Worm (Caenorhabditis elegans) whole organism, L4 larva: ENCODE data around the gene F25B4.4.
A peak's percentile ranks its signal among the peaks of the same experiment; 100 is the strongest.
"Not testable (repeated sequence)": the region's sequence is repeated elsewhere in the genome, so short reads cannot be mapped to it uniquely, and the experiment has no call there.

Experiments used
- F10B5.3 ChIP-seq: sonication (generic microtip); optimal IDR thresholded peaks from 2 replicates; lab custom pipeline; 2016; ENCODE audit warnings: mild to moderate bottlenecking, missing genetic modification characterization, missing compliant biosample characterization
- F44E2.7 ChIP-seq: fragments of 200-800 bp; sonication (Bioruptor generic); IDR thresholded peaks from 2 replicates; pipeline ENCODE4 v2.1.2; 2022; ENCODE audit warnings: missing genetic modification characterization, missing compliant biosample characterization
- Y105C5A.15 ChIP-seq: fragments of 200-800 bp; sonication (Bioruptor generic); IDR thresholded peaks from 2 replicates; pipeline ENCODE4 v1.3.6; 2022; ENCODE audit warnings: missing genetic modification characterization, missing compliant biosample characterization
- Y48G9A.11 ChIP-seq: fragments of 200-800 bp; sonication (Bioruptor generic); IDR thresholded peaks from 2 replicates; pipeline ENCODE4 v1.3.6; 2022; ENCODE audit warnings: missing genetic modification reagents, missing genetic modification characterization, missing compliant biosample characterization
- Y75B8A.6 ChIP-seq: fragments of 200-800 bp; sonication (Bioruptor generic); IDR thresholded peaks from 2 replicates; pipeline ENCODE4 v1.3.6; 2022; ENCODE audit warnings: missing genetic modification reagents, missing genetic modification characterization, missing compliant biosample characterization
- ZK337.2 ChIP-seq: fragments of 200-800 bp; sonication (Bioruptor generic); IDR thresholded peaks from 2 replicates; pipeline ENCODE4 v1.3.6; 2022; ENCODE audit warnings: missing genetic modification reagents, missing genetic modification characterization, missing compliant biosample characterization
- aha-1 ChIP-seq: fragments of 150-350 bp; peaks from one replicate; lab custom pipeline; 2014; ENCODE audit warnings: missing biosample characterization, missing genetic modification characterization
- attf-4 ChIP-seq: sonication (generic microtip); optimal IDR thresholded peaks from 3 replicates; lab custom pipeline; 2017; ENCODE audit warnings: missing biosample characterization, missing genetic modification characterization
- ces-1 ChIP-seq: fragments of 150-350 bp; sonication (generic microtip); optimal IDR thresholded peaks from 4 replicates; lab custom pipeline; 2014; ENCODE audit warnings: missing biosample characterization, missing genetic modification reagents, missing genetic modification characterization
- cey-2 ChIP-seq: sonication (generic microtip); optimal IDR thresholded peaks from 3 replicates; lab custom pipeline; 2017; ENCODE audit warnings: missing genetic modification characterization, mild to moderate bottlenecking, missing compliant biosample characterization, antibody characterized with exemption, borderline replicate concordance; ENCODE audit not compliant: insufficient read depth
- daf-12 ChIP-seq: fragments of 150-350 bp; optimal IDR thresholded peaks from 2 replicates; lab custom pipeline; 2014; ENCODE audit warnings: missing biosample characterization, missing genetic modification reagents, missing genetic modification characterization
- daf-16 ChIP-seq, 3 experiments: sonication (generic microtip); optimal IDR thresholded peaks; 2 replicates each; lab custom pipeline; 2016 to 2017; ENCODE audit warnings: missing genetic modification characterization in 3 of 3, missing genetic modification reagents in 3 of 3, mild to moderate bottlenecking in 2 of 3, missing compliant biosample characterization in 2 of 3, missing biosample characterization in 1 of 3, moderate library complexity in 1 of 3
- daf-19 ChIP-seq: fragments of 200-800 bp; sonication (Bioruptor generic); conservative IDR thresholded peaks from 2 replicates; pipeline ENCODE4 v1.3.6; 2022; ENCODE audit warnings: missing genetic modification characterization, missing compliant biosample characterization
- dmd-6 ChIP-seq: fragments of 200-800 bp; sonication (Bioruptor generic); IDR thresholded peaks from 2 replicates; pipeline ENCODE4 v1.3.6; 2022; ENCODE audit warnings: missing genetic modification reagents, missing genetic modification characterization, missing compliant biosample characterization
- fos-1 ChIP-seq: fragments of 150-350 bp; optimal IDR thresholded peaks from 2 replicates; lab custom pipeline; 2014; ENCODE audit warnings: missing biosample characterization, missing genetic modification characterization
- hmg-1.1 ChIP-seq: fragments of 200-800 bp; sonication (Bioruptor generic); IDR thresholded peaks from 2 replicates; pipeline ENCODE4 v1.3.6; 2022; ENCODE audit warnings: missing genetic modification reagents, missing genetic modification characterization, missing compliant biosample characterization
- lin-13 ChIP-seq: fragments of 150-350 bp; optimal IDR thresholded peaks from 2 replicates; lab custom pipeline; 2014; ENCODE audit warnings: missing biosample characterization, missing genetic modification reagents, missing genetic modification characterization
- lin-29 ChIP-seq: fragments of 200-800 bp; sonication (Bioruptor generic); IDR thresholded peaks from 2 replicates; pipeline ENCODE4 v1.3.6; 2022; ENCODE audit warnings: missing genetic modification reagents, missing genetic modification characterization, missing compliant biosample characterization
- lin-39 ChIP-seq: fragments of 150-350 bp; optimal IDR thresholded peaks from 2 replicates; lab custom pipeline; 2014; ENCODE audit warnings: missing biosample characterization, missing genetic modification reagents, missing genetic modification characterization
- lsy-2 ChIP-seq, 2 experiments: fragments of 150-350 bp in 1 of 2; sonication (generic microtip) in 1 of 2; optimal IDR thresholded peaks; 2 replicates each; lab custom pipeline; 2014 to 2017; ENCODE audit warnings: missing biosample characterization in 2 of 2, missing genetic modification characterization in 2 of 2
- madf-5 ChIP-seq, 2 experiments: fragments of 200-800 bp; sonication (Bioruptor generic); IDR thresholded peaks; 2 replicates each; pipeline ENCODE4 v1.3.6; 2022; ENCODE audit warnings: missing compliant biosample characterization in 2 of 2, missing genetic modification characterization in 2 of 2
- mes-2 ChIP-seq: sonication (generic microtip); optimal IDR thresholded peaks from 2 replicates; lab custom pipeline; 2016; ENCODE audit warnings: missing genotype, mild to moderate bottlenecking, missing genetic modification characterization, missing compliant biosample characterization; ENCODE audit not compliant: poor library complexity, severe bottlenecking
- mxl-2 ChIP-seq: fragments of 200-800 bp; sonication (Bioruptor generic); conservative IDR thresholded peaks from 2 replicates; pipeline ENCODE4 v1.3.6; 2022; ENCODE audit warnings: missing genetic modification reagents, missing genetic modification characterization, missing compliant biosample characterization
- nhr-102 ChIP-seq: sonication (generic microtip); optimal IDR thresholded peaks from 2 replicates; lab custom pipeline; 2016; ENCODE audit warnings: mild to moderate bottlenecking, missing genetic modification characterization, moderate library complexity, missing compliant biosample characterization
- nhr-11 ChIP-seq: fragments of 150-350 bp; optimal IDR thresholded peaks from 2 replicates; lab custom pipeline; 2014; ENCODE audit warnings: missing biosample characterization, missing genetic modification characterization
- nhr-25 ChIP-seq: sonication (generic microtip); optimal IDR thresholded peaks from 2 replicates; lab custom pipeline; 2017; ENCODE audit warnings: missing genetic modification characterization, mild to moderate bottlenecking, missing compliant biosample characterization, antibody characterized with exemption, moderate library complexity, borderline replicate concordance; ENCODE audit not compliant: insufficient read depth
- nhr-28 ChIP-seq: fragments of 150-350 bp; optimal IDR thresholded peaks from 2 replicates; lab custom pipeline; 2014; ENCODE audit warnings: missing biosample characterization, missing genetic modification characterization
- nhr-41 ChIP-seq: fragments of 200-800 bp; sonication (Bioruptor generic); IDR thresholded peaks from 2 replicates; pipeline ENCODE4 v1.3.6; 2022; ENCODE audit warnings: missing genetic modification reagents, missing genetic modification characterization, missing compliant biosample characterization
- nhr-48 ChIP-seq: sonication (generic microtip); optimal IDR thresholded peaks from 2 replicates; lab custom pipeline; 2016; ENCODE audit warnings: mild to moderate bottlenecking, missing genetic modification characterization, missing compliant biosample characterization
- nhr-77 ChIP-seq: fragments of 150-350 bp; optimal IDR thresholded peaks from 2 replicates; lab custom pipeline; 2014; ENCODE audit warnings: missing biosample characterization, missing genetic modification characterization
- pha-4 ChIP-seq, 2 experiments: fragments of 150-350 bp in 1 of 2; fragments of 200-800 bp in 1 of 2; sonication (Bioruptor generic) in 1 of 2; IDR thresholded peaks in 1 of 2; optimal IDR thresholded peaks in 1 of 2; 2 replicates each; pipeline versions ENCODE4 v1.3.6 to Lab custom; 2014 to 2022; ENCODE audit warnings: missing genetic modification characterization in 2 of 2, missing genetic modification reagents in 2 of 2, missing biosample characterization in 1 of 2, missing compliant biosample characterization in 1 of 2
- php-3 ChIP-seq: fragments of 200-800 bp; sonication (Bioruptor generic); IDR thresholded peaks from 2 replicates; pipeline ENCODE4 v1.3.6; 2022; ENCODE audit warnings: missing genetic modification reagents, missing genetic modification characterization, missing compliant biosample characterization
- pqm-1 ChIP-seq: sonication (generic microtip); optimal IDR thresholded peaks from 2 replicates; lab custom pipeline; 2017; ENCODE audit warnings: missing biosample characterization, missing genetic modification characterization
- set-16 ChIP-seq: fragments of 200-800 bp; sonication (Bioruptor generic); IDR thresholded peaks from 2 replicates; pipeline ENCODE4 v1.3.6; 2022; ENCODE audit warnings: missing genetic modification reagents, missing genetic modification characterization, missing compliant biosample characterization
- snpc-1.2 ChIP-seq: fragments of 200-800 bp; sonication (Bioruptor generic); IDR thresholded peaks from 2 replicates; pipeline ENCODE4 v1.3.6; 2022; ENCODE audit warnings: missing genetic modification reagents, missing genetic modification characterization, missing compliant biosample characterization
- tag-97 ChIP-seq: fragments of 200-800 bp; sonication (Bioruptor generic); IDR thresholded peaks from 2 replicates; pipeline ENCODE4 v1.3.6; 2022; ENCODE audit warnings: missing genetic modification characterization, missing compliant biosample characterization
- tra-1 ChIP-seq: fragments of 200-800 bp; sonication (Bioruptor generic); IDR thresholded peaks from 2 replicates; pipeline ENCODE4 v1.3.6; 2022; ENCODE audit warnings: missing genetic modification reagents, missing genetic modification characterization, missing compliant biosample characterization
- unc-39 ChIP-seq: sonication (generic microtip); optimal IDR thresholded peaks from 2 replicates; lab custom pipeline; 2017; ENCODE audit warnings: missing biosample characterization, missing genetic modification characterization
- unc-62 ChIP-seq, 3 experiments: fragments of 150-350 bp in 1 of 3; sonication (generic microtip); optimal IDR thresholded peaks in 2 of 3; peaks in 1 of 3; 1 replicate in 1 of 3; 2 replicates in 2 of 3; lab custom pipeline; 2014 to 2017; ENCODE audit warnings: missing biosample characterization in 3 of 3, missing genetic modification characterization in 3 of 3, missing genetic modification reagents in 3 of 3, missing genotype in 1 of 3
- zfp-2 ChIP-seq: sonication (generic microtip); optimal IDR thresholded peaks from 2 replicates; lab custom pipeline; 2016; ENCODE audit warnings: mild to moderate bottlenecking, missing genetic modification characterization, missing compliant biosample characterization
- zip-11 ChIP-seq: fragments of 200-800 bp; sonication (Bioruptor generic); IDR thresholded peaks from 2 replicates; pipeline ENCODE4 v1.3.6; 2022; ENCODE audit warnings: missing genetic modification characterization, missing compliant biosample characterization
- zip-2 ChIP-seq: fragments of 150-350 bp; optimal IDR thresholded peaks from 2 replicates; lab custom pipeline; 2014; ENCODE audit warnings: missing biosample characterization, missing genetic modification characterization
- ztf-7 ChIP-seq: fragments of 150-350 bp; optimal IDR thresholded peaks from 2 replicates; lab custom pipeline; 2014; ENCODE audit warnings: missing biosample characterization, missing genetic modification characterization

Gene F25B4.4

ce11 chrV:5663317-5663716, 21.4 kb upstream of the F25B4.4 start, which contains the start of gene C14C11.1:
Gene C14C11.1, plus strand, starts transcription at chrV:5663617.
- not testable (repeated sequence) for TF ChIP-seq attf-4; lin-29 (GFP tag; lab: Robert Waterston, UW); nhr-28 (tag; lab: Kevin White, UChicago)
- TF ChIP-seq, all 104 proteins: peak for 0; not testable (repeated sequence) for 104

- TF ChIP-seq Y105C5A.15, result no peak
- TF ChIP-seq lsy-2 (tag; optimal IDR thresholded peaks at IDR 0.05; lab: Kevin White, UChicago), result no peak
- TF ChIP-seq daf-16 (GFP tag; optimal IDR thresholded peaks at IDR 0.05; lab: Kevin White, UChicago), result no peak
- TF ChIP-seq daf-16 (tag; optimal IDR thresholded peaks at IDR 0.05; lab: Kevin White, UChicago), result peak; percentile 86
- TF ChIP-seq tag-97 (GFP tag; lab: Robert Waterston, UW), result no peak
- TF ChIP-seq nhr-28 (tag; lab: Kevin White, UChicago), result peak; percentile 41
- TF ChIP-seq, all 104 proteins: peak for 2
Measured at ce11 chrV:5666036-5666729, 18.5 kb upstream of the F25B4.4 start, which contains the start of gene C14C11.7. Gene C14C11.7, minus strand, starts transcription at chrV:5666086.

- 0 out of 2 replicates have a peak, but pooled peaks have one; percentile 64 for TF ChIP-seq tag-97 (GFP tag; lab: Robert Waterston, UW)
- TF ChIP-seq Y75B8A.6 (GFP tag; lab: Robert Waterston, UW), result peak; percentile 86; the same call in 1 of the 2 replicates
- TF ChIP-seq aha-1 (tag; lab: Kevin White, UChicago), result peak; percentile 71
- TF ChIP-seq daf-19 (GFP tag; lab: Robert Waterston, UW), result peak; percentile 92
- TF ChIP-seq nhr-41 (GFP tag; lab: Robert Waterston, UW), result peak; percentile 83; the same call in 1 of the 2 replicates
- peak; percentile 86 for TF ChIP-seq php-3 (GFP tag; lab: Robert Waterston, UW)
- TF ChIP-seq unc-39 (tag; lab: Kevin White, UChicago), result no peak
- peak; percentile 56 for TF ChIP-seq nhr-102 (tag; lab: Kevin White, UChicago)
- no peak for TF ChIP-seq set-16 (GFP tag; lab: Robert Waterston, UW)
- no peak for TF ChIP-seq attf-4
- no peak for TF ChIP-seq nhr-25 (tag; lab: Kevin White, UChicago)
- TF ChIP-seq ZK337.2, result 0 out of 2 replicates have a peak, but pooled peaks have one; percentile 43
- no peak for TF ChIP-seq pqm-1 (tag; lab: Kevin White, UChicago)
- no peak for TF ChIP-seq cey-2 (tag; lab: Kevin White, UChicago)
- no peak for TF ChIP-seq daf-12 (tag; lab: Kevin White, UChicago)
- no peak for TF ChIP-seq nhr-11 (tag; lab: Kevin White, UChicago)
- peak; percentile 29 for TF ChIP-seq lin-13 (GFP tag; lab: Kevin White, UChicago)
- no peak for TF ChIP-seq zfp-2
- peak; percentile 57 for TF ChIP-seq nhr-48 (tag; lab: Kevin White, UChicago)
- TF ChIP-seq ces-1 (GFP tag; lab: Kevin White, UChicago), result no peak
- no peak for TF ChIP-seq fos-1 (tag; lab: Kevin White, UChicago)
- peak; percentile 83 for TF ChIP-seq tra-1 (GFP tag; lab: Robert Waterston, UW)
- TF ChIP-seq mes-2 (tag; lab: Kevin White, UChicago), result peak; percentile 70
- TF ChIP-seq zip-2 (tag; lab: Kevin White, UChicago), result no peak
- TF ChIP-seq lin-39 (tag; lab: Kevin White, UChicago), result no peak
- TF ChIP-seq pha-4 (GFP tag; IDR thresholded peaks at IDR 0.05; lab: Robert Waterston, UW), result peak; percentile 91
- TF ChIP-seq pha-4 (tag; optimal IDR thresholded peaks at IDR 0.05; lab: Kevin White, UChicago), result no peak
- TF ChIP-seq mxl-2 (GFP tag; lab: Robert Waterston, UW), result 0 out of 2 replicates have a peak, but pooled peaks have one; percentile 25
- TF ChIP-seq madf-5 (GFP tag; IDR thresholded peaks at IDR 0.05; lab: Robert Waterston, UW), result peak; percentile 68 to 100; a peak in 3 of 4 replicates
- peak; percentile 97 for TF ChIP-seq F44E2.7 (GFP tag; lab: Robert Waterston, UW)
- TF ChIP-seq nhr-77 (tag; lab: Kevin White, UChicago), result no peak
- no peak for TF ChIP-seq F10B5.3 (tag; lab: Kevin White, UChicago)
- 0 out of 2 replicates have a peak, but pooled peaks have one; percentile 32 for TF ChIP-seq hmg-1.1 (GFP tag; lab: Robert Waterston, UW)
- TF ChIP-seq Y48G9A.11 (GFP tag; lab: Robert Waterston, UW), result peak; percentile 87
- TF ChIP-seq zip-11 (GFP tag; lab: Robert Waterston, UW), result peak; percentile 84; the same call in 1 of the 2 replicates
- peak; percentile 88 for TF ChIP-seq snpc-1.2
- TF ChIP-seq ztf-7 (tag; lab: Kevin White, UChicago), result no peak
- no peak for TF ChIP-seq unc-62 (GFP tag; optimal IDR thresholded peaks at IDR 0.05 in 1 of 2; lab: Kevin White, UChicago)
- TF ChIP-seq unc-62 (tag; optimal IDR thresholded peaks at IDR 0.05; lab: Kevin White, UChicago), result no peak
- TF ChIP-seq dmd-6 (GFP tag; lab: Robert Waterston, UW), result peak; percentile 29
Measured at ce11 chrV:5667337-5667736, 17.3 kb upstream of the F25B4.4 start.
